Fruit fly (Drosophila melanogaster) whole organism, embryonic: ENCODE data around the gene CG32712.

ENCODE experiments used
- Atf6 ChIP-seq: fragments of 200-800 bp; sonication (Bioruptor generic); IDR thresholded peaks from 2 replicates; pipeline ENCODE4 v1.3.6; 2022; ENCODE audit warnings: missing biosample characterization, missing genetic modification characterization
- Blimp-1 ChIP-seq: fragments of 200-800 bp; sonication (Bioruptor generic); optimal IDR thresholded peaks from 3 replicates; lab custom pipeline; 2018; ENCODE audit warnings: missing biosample characterization, missing genetic modification characterization, mild to moderate bottlenecking, moderate library complexity, missing genetic modification reagents
- Bteb2 ChIP-seq: fragments of 200-800 bp; sonication (Bioruptor generic); optimal IDR thresholded peaks from 2 replicates; lab custom pipeline; 2016; ENCODE audit warnings: missing biosample characterization, missing genetic modification characterization
- CG10979 ChIP-seq: fragments of 200-800 bp; sonication (Bioruptor generic); optimal IDR thresholded peaks from 2 replicates; lab custom pipeline; 2018; ENCODE audit warnings: missing biosample characterization, mild to moderate bottlenecking, missing genetic modification characterization, moderate library complexity
- CG11247 ChIP-seq: fragments of 200-800 bp; sonication (Bioruptor generic); IDR thresholded peaks from 2 replicates; pipeline ENCODE4 v1.3.6; 2022; ENCODE audit warnings: missing biosample characterization, missing genetic modification characterization
- CG11504 ChIP-seq: fragments of 200-800 bp; sonication (Bioruptor generic); optimal IDR thresholded peaks from 3 replicates; lab custom pipeline; 2019; ENCODE audit warnings: missing biosample characterization, mild to moderate bottlenecking, missing genetic modification characterization, moderate library complexity
- CG12299 ChIP-seq: fragments of 200-800 bp; sonication (Bioruptor generic); optimal IDR thresholded peaks from 2 replicates; lab custom pipeline; 2018; ENCODE audit warnings: missing biosample characterization, mild to moderate bottlenecking, missing genetic modification characterization
- CG1233 ChIP-seq: fragments of 200-800 bp; sonication (Bioruptor generic); optimal IDR thresholded peaks from 4 replicates; lab custom pipeline; 2018; ENCODE audit warnings: missing biosample characterization, mild to moderate bottlenecking, missing genetic modification characterization
- CG13296 ChIP-seq: fragments of 200-800 bp; sonication (Bioruptor generic); optimal IDR thresholded peaks from 3 replicates; lab custom pipeline; 2018; ENCODE audit warnings: missing biosample characterization, mild to moderate bottlenecking, missing genetic modification characterization
- CG13624 ChIP-seq: fragments of 200-800 bp; sonication (Bioruptor generic); optimal IDR thresholded peaks from 2 replicates; lab custom pipeline; 2016; ENCODE audit warnings: missing biosample characterization, missing genetic modification characterization
- CG13775 ChIP-seq: fragments of 200-800 bp; sonication (Bioruptor generic); optimal IDR thresholded peaks from 3 replicates; lab custom pipeline; 2017; ENCODE audit warnings: missing biosample characterization, mild to moderate bottlenecking, missing genetic modification characterization
- CG16813 ChIP-seq: fragments of 200-800 bp; sonication (Bioruptor generic); IDR thresholded peaks from 3 replicates; pipeline ENCODE4 v1.3.6; 2022; ENCODE audit warnings: missing biosample characterization, missing genetic modification characterization; ENCODE audit not compliant: partially characterized antibody
- CG17802 ChIP-seq: fragments of 200-800 bp; sonication (Bioruptor generic); optimal IDR thresholded peaks from 2 replicates; lab custom pipeline; 2018; ENCODE audit warnings: missing biosample characterization, mild to moderate bottlenecking, missing genetic modification characterization, moderate library complexity
- CG2202 ChIP-seq: fragments of 200-800 bp; sonication (Bioruptor generic); optimal IDR thresholded peaks from 2 replicates; lab custom pipeline; 2018; ENCODE audit warnings: missing biosample characterization, mild to moderate bottlenecking, missing genetic modification characterization
- CG3065 ChIP-seq: fragments of 200-800 bp; sonication (Bioruptor generic); optimal IDR thresholded peaks from 2 replicates; lab custom pipeline; 2016; ENCODE audit warnings: missing biosample characterization, missing genetic modification characterization
- CG3838 ChIP-seq: fragments of 200-800 bp; sonication (Bioruptor generic); optimal IDR thresholded peaks from 3 replicates; lab custom pipeline; 2016; ENCODE audit warnings: missing biosample characterization, missing genetic modification characterization
- CG3847 ChIP-seq: fragments of 200-800 bp; sonication (Bioruptor generic); IDR thresholded peaks from 2 replicates; pipeline ENCODE4 v1.3.6; 2022; ENCODE audit warnings: missing biosample characterization, missing genetic modification characterization
- CG4328 ChIP-seq: fragments of 200-800 bp; sonication (Bioruptor generic); optimal IDR thresholded peaks from 3 replicates; lab custom pipeline; 2017; ENCODE audit warnings: missing biosample characterization, missing genetic modification reagents, missing genetic modification characterization
- CG7928 ChIP-seq: fragments of 200-800 bp; sonication (Bioruptor generic); optimal IDR thresholded peaks from 2 replicates; lab custom pipeline; 2017; ENCODE audit warnings: missing biosample characterization, mild to moderate bottlenecking, missing genetic modification characterization
- CG7987 ChIP-seq: fragments of 200-800 bp; sonication (Bioruptor generic); optimal IDR thresholded peaks from 2 replicates; lab custom pipeline; 2018; ENCODE audit warnings: missing biosample characterization, mild to moderate bottlenecking, missing genetic modification characterization, moderate library complexity
- Dll ChIP-seq: fragments of 200-800 bp; sonication (Bioruptor generic); IDR thresholded peaks from 4 replicates; pipeline ENCODE4 v1.3.6; 2022; ENCODE audit warnings: missing biosample characterization, missing genetic modification characterization; ENCODE audit not compliant: partially characterized antibody
- E2f1 ChIP-seq: fragments of 200-800 bp; sonication (Bioruptor generic); IDR thresholded peaks from 2 replicates; pipeline ENCODE4 v1.3.6; 2022; ENCODE audit warnings: missing biosample characterization, missing genetic modification characterization
- E2f2 ChIP-seq: fragments of 200-800 bp; sonication (Bioruptor generic); IDR thresholded peaks from 2 replicates; pipeline ENCODE4 v1.3.6; 2022; ENCODE audit warnings: missing biosample characterization, missing genetic modification characterization
- H2.0 ChIP-seq: fragments of 200-800 bp; sonication (Bioruptor generic); IDR thresholded peaks from 2 replicates; pipeline ENCODE4 v1.3.6; 2022; ENCODE audit warnings: missing biosample characterization, missing genetic modification characterization
- Max ChIP-seq: fragments of 200-800 bp; sonication (Bioruptor generic); optimal IDR thresholded peaks from 2 replicates; lab custom pipeline; 2016; ENCODE audit warnings: missing biosample characterization, mild to moderate bottlenecking, missing genetic modification characterization
- Med ChIP-seq: fragments of 200-800 bp; sonication (Bioruptor generic); peaks from one replicate; lab custom pipeline; 2016; ENCODE audit warnings: missing biosample characterization, missing genetic modification characterization, mild to moderate bottlenecking, inconsistent platforms, moderate library complexity
- Nf-YB ChIP-seq: fragments of 200-800 bp; sonication (Bioruptor generic); optimal IDR thresholded peaks from 3 replicates; lab custom pipeline; 2019; ENCODE audit warnings: missing biosample characterization, mild to moderate bottlenecking, missing genetic modification characterization, moderate library complexity
- Nf-YC ChIP-seq: fragments of 200-800 bp; optimal IDR thresholded peaks from 3 replicates; lab custom pipeline; 2019; ENCODE audit warnings: missing biosample characterization, mild to moderate bottlenecking, missing genetic modification characterization, moderate library complexity
- Side ChIP-seq: fragments of 200-800 bp; sonication (Bioruptor generic); optimal IDR thresholded peaks from 2 replicates; lab custom pipeline; 2016; ENCODE audit warnings: missing biosample characterization, missing genetic modification characterization
- Sin3A ChIP-seq: fragments of >200 bp; optimal IDR thresholded peaks from 2 replicates; lab custom pipeline; 2018
- Six4 ChIP-seq: fragments of 200-800 bp; sonication (Bioruptor generic); optimal IDR thresholded peaks from 2 replicates; lab custom pipeline; 2016; ENCODE audit warnings: missing biosample characterization, missing genetic modification characterization
- Usf ChIP-seq: fragments of 200-800 bp; sonication (Bioruptor generic); optimal IDR thresholded peaks from 2 replicates; lab custom pipeline; 2017; ENCODE audit warnings: missing genotype, missing biosample characterization, missing genetic modification characterization
- al ChIP-seq: fragments of 200-800 bp; sonication (Bioruptor generic); IDR thresholded peaks from 2 replicates; pipeline ENCODE4 v1.3.6; 2022; ENCODE audit warnings: missing biosample characterization, missing genetic modification characterization
- ato ChIP-seq: fragments of 200-800 bp; sonication (Bioruptor generic); IDR thresholded peaks from 2 replicates; pipeline ENCODE4 v1.3.6; 2022; ENCODE audit warnings: missing biosample characterization, missing genetic modification characterization; ENCODE audit not compliant: partially characterized antibody
- da ChIP-seq: fragments of 200-800 bp; sonication (Bioruptor generic); optimal IDR thresholded peaks from 2 replicates; lab custom pipeline; 2016; ENCODE audit warnings: missing biosample characterization, missing genetic modification characterization
- disco-r ChIP-seq: fragments of 200-800 bp; sonication (Bioruptor generic); optimal IDR thresholded peaks from 2 replicates; lab custom pipeline; 2016; ENCODE audit warnings: missing biosample characterization, missing genetic modification characterization
- dmrt11E ChIP-seq: fragments of 200-800 bp; sonication (Bioruptor generic); optimal IDR thresholded peaks from 3 replicates; lab custom pipeline; 2018; ENCODE audit warnings: missing biosample characterization, mild to moderate bottlenecking, missing genetic modification characterization, moderate library complexity
- gce ChIP-seq: fragments of 200-800 bp; sonication (Bioruptor generic); IDR thresholded peaks from 3 replicates; pipeline ENCODE4 v1.3.6; 2022; ENCODE audit warnings: missing biosample characterization, missing genetic modification characterization
- gfzf ChIP-seq: fragments of 200-800 bp; sonication (Bioruptor generic); optimal IDR thresholded peaks from 2 replicates; lab custom pipeline; 2016; ENCODE audit warnings: missing biosample characterization, mild to moderate bottlenecking, missing genetic modification characterization, moderate library complexity
- hbn ChIP-seq: fragments of 200-800 bp; sonication (Bioruptor generic); IDR thresholded peaks from 2 replicates; pipeline ENCODE4 v1.3.6; 2022; ENCODE audit warnings: missing biosample characterization, missing genetic modification characterization; ENCODE audit not compliant: partially characterized antibody
- her ChIP-seq: fragments of 200-800 bp; sonication (Bioruptor generic); optimal IDR thresholded peaks from 2 replicates; lab custom pipeline; 2016; ENCODE audit warnings: missing biosample characterization, missing genetic modification characterization
- inv ChIP-seq: fragments of 200-800 bp; sonication (Bioruptor generic); IDR thresholded peaks from 2 replicates; pipeline ENCODE4 v1.3.6; 2022; ENCODE audit warnings: missing biosample characterization, missing genetic modification characterization; ENCODE audit not compliant: partially characterized antibody
- kah ChIP-seq: fragments of 200-800 bp; sonication (Bioruptor generic); optimal IDR thresholded peaks from 2 replicates; lab custom pipeline; 2018; ENCODE audit warnings: missing biosample characterization, mild to moderate bottlenecking, missing genetic modification characterization
- lmd ChIP-seq: fragments of 200-800 bp; sonication (Bioruptor generic); IDR thresholded peaks from 2 replicates; pipeline ENCODE4 v1.3.6; 2022; ENCODE audit warnings: missing biosample characterization, missing genetic modification characterization
- repo ChIP-seq: fragments of 200-800 bp; sonication (Bioruptor generic); optimal IDR thresholded peaks from 2 replicates; lab custom pipeline; 2016; ENCODE audit warnings: missing biosample characterization, missing genetic modification characterization
- salm ChIP-seq: fragments of 200-800 bp; sonication (Bioruptor generic); optimal IDR thresholded peaks from 2 replicates; lab custom pipeline; 2018; ENCODE audit warnings: missing biosample characterization, mild to moderate bottlenecking, missing genetic modification characterization
- sens ChIP-seq: fragments of 200-800 bp; sonication (Bioruptor generic); peaks from one replicate; lab custom pipeline; 2016; ENCODE audit warnings: missing biosample characterization, missing genetic modification characterization
- twi ChIP-seq: fragments of 200-800 bp; optimal IDR thresholded peaks from 2 replicates; lab custom pipeline; 2019; ENCODE audit warnings: missing biosample characterization, mild to moderate bottlenecking, missing genetic modification characterization, moderate library complexity
- unc-4 ChIP-seq: fragments of 200-800 bp; sonication (Bioruptor generic); IDR thresholded peaks from 2 replicates; pipeline ENCODE4 v1.3.6; 2022; ENCODE audit warnings: missing biosample characterization, missing genetic modification characterization; ENCODE audit not compliant: partially characterized antibody
- usp ChIP-seq: fragments of >200 bp; optimal IDR thresholded peaks from 2 replicates; lab custom pipeline; 2017; ENCODE audit warnings: missing biosample characterization, missing genetic modification characterization

The CG32712 gene

DNA sequence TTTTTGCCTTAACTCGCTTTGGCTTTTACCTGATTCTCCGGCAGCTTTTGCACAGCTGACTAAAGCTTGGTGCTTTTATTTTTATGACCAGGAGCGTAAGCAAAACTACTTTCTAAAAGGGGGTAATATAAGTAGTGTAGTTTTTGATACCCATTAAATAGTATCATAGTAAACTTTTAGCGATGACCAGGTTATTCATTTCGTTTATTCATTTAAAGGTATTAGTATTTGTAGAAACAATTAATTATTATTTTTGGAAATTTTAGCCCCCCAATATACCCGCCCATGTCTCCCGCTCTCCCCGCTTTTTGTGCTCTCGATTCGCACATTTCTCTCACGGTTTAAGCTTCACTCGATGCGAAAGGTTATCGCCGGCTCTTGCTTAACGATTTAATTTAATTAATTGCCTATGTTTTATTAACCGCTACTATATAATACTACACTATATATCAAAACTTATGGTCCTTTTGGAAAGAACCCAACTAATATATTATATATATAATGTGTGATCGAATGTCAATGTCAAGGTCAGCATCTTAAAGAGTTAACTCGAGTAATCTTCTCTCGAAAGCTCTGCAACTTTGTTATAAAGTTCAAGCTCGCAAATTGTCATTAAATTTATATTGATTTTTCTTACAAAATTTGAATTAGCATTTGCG is 30.9 kb upstream of the CG32712 start, which contains the start of gene Sptr (continued):
- TF ChIP-seq CG11504 (tag; lab: Kevin White, UChicago) (peak; percentile 91), H2.0 (GFP tag; lab: Robert Waterston, UW) (peak; percentile 86), Atf6 (GFP tag; lab: Robert Waterston, UW) (peak; percentile 95), al (GFP tag; lab: Robert Waterston, UW) (peak; percentile 88), Nf-YC (peak; percentile 80), CG1233 (peak; percentile 80), CG4328 (peak; percentile 82), Med (GFP tag; lab: Kevin White, UChicago) (peak; percentile 96), CG13775 (GFP tag; lab: Kevin White, UChicago) (peak; percentile 80), CG11247 (GFP tag; lab: Robert Waterston, UW) (peak; percentile 86), dmrt11E (tag; lab: Kevin White, UChicago) (no peak), usp (no peak), disco-r (GFP tag; lab: Kevin White, UChicago) (peak; percentile 36), sens (GFP tag; lab: Kevin White, UChicago) (peak; percentile 90), CG3065 (GFP tag; lab: Kevin White, UChicago) (peak; percentile 13), her (peak; percentile 64), CG3838 (GFP tag; lab: Kevin White, UChicago) (peak; percentile 20), CG16813 (GFP tag; lab: Robert Waterston, UW) (no peak), CG7987 (GFP tag; lab: Kevin White, UChicago) (peak; percentile 43), repo (peak; percentile 59), Usf (GFP tag; lab: Kevin White, UChicago) (peak; percentile 69), da (GFP tag; lab: Kevin White, UChicago) (no peak), Nf-YB (GFP tag; lab: Kevin White, UChicago) (peak; percentile 68), CG13296 (peak; percentile 93), E2f1 (GFP tag; lab: Robert Waterston, UW) (peak; percentile 87), Sin3A (lab: Kevin White, UChicago) (no peak), Side (GFP tag; lab: Kevin White, UChicago) (peak; percentile 71), CG7928 (GFP tag; lab: Kevin White, UChicago) (peak; percentile 62), inv (GFP tag; lab: Robert Waterston, UW) (no peak), CG13624 (peak; percentile 84), unc-4 (GFP tag; lab: Robert Waterston, UW) (no peak), CG2202 (tag; lab: Kevin White, UChicago) (no peak), ato (GFP tag; lab: Robert Waterston, UW) (no peak), gfzf (GFP tag; lab: Kevin White, UChicago) (no peak), kah (GFP tag; lab: Kevin White, UChicago) (peak; percentile 73), E2f2 (GFP tag; lab: Robert Waterston, UW) (peak; percentile 77), Six4 (GFP tag; lab: Kevin White, UChicago) (peak; percentile 63), CG17802 (peak; percentile 7), CG3847 (GFP tag; lab: Robert Waterston, UW) (peak; percentile 92), lmd (peak; percentile 92), CG12299 (tag; lab: Kevin White, UChicago) (peak; percentile 90), Max (GFP tag; lab: Kevin White, UChicago) (peak; percentile 67), Dll (GFP tag; lab: Robert Waterston, UW) (no peak), hbn (GFP tag; lab: Robert Waterston, UW) (no peak), CG10979 (tag; lab: Kevin White, UChicago) (peak; percentile 63), salm (tag; lab: Kevin White, UChicago) (peak; percentile 82), Bteb2 (GFP tag; lab: Kevin White, UChicago) (peak; percentile 82), gce (GFP tag; lab: Robert Waterston, UW) (peak; percentile 78; the same call in 2 of the 3 replicates), twi (tag; lab: Kevin White, UChicago) (peak; percentile 32), Blimp-1 (GFP tag; lab: Kevin White, UChicago) (peak; percentile 73)
